Fruit fly (Drosophila melanogaster) whole organism, embryonic: ENCODE results near the gene CG4611.
A peak's percentile ranks its signal among the peaks of the same experiment; 100 is the strongest.

Experiments
- Ada2b ChIP-seq: fragments of 200-800 bp; sonication (Bioruptor generic); IDR thresholded peaks from 2 replicates; pipeline ENCODE4 v1.3.6; 2022; ENCODE audit warnings: missing biosample characterization, missing genetic modification characterization
- B-H2 ChIP-seq: fragments of 200-800 bp; sonication (Bioruptor generic); optimal IDR thresholded peaks from 2 replicates; lab custom pipeline; 2018; ENCODE audit warnings: missing biosample characterization, mild to moderate bottlenecking, missing genetic modification characterization
- Bgb ChIP-seq: fragments of 200-800 bp; sonication (Bioruptor generic); IDR thresholded peaks from 2 replicates; pipeline ENCODE4 v1.3.6; 2022; ENCODE audit warnings: missing biosample characterization, missing genetic modification characterization; ENCODE audit not compliant: partially characterized antibody
- CG1024 ChIP-seq: fragments of 200-800 bp; sonication (Bioruptor generic); IDR thresholded peaks from 2 replicates; pipeline ENCODE4 v1.3.6; 2022; ENCODE audit warnings: missing biosample characterization, missing genetic modification characterization
- CG12219 ChIP-seq: fragments of 200-800 bp; sonication (Bioruptor generic); optimal IDR thresholded peaks from 3 replicates; lab custom pipeline; 2018; ENCODE audit warnings: missing biosample characterization, mild to moderate bottlenecking, missing genetic modification characterization
- CG15011 ChIP-seq: fragments of 200-800 bp; sonication (Bioruptor generic); optimal IDR thresholded peaks from 3 replicates; lab custom pipeline; 2018; ENCODE audit warnings: missing biosample characterization, mild to moderate bottlenecking, missing genetic modification characterization
- CG15514 ChIP-seq: fragments of 200-800 bp; sonication (Bioruptor generic); optimal IDR thresholded peaks from 3 replicates; lab custom pipeline; 2017; ENCODE audit warnings: missing biosample characterization, missing genetic modification characterization, mild to moderate bottlenecking, moderate library complexity, missing genetic modification reagents
- CG17328 ChIP-seq: fragments of 200-800 bp; sonication (Bioruptor generic); IDR thresholded peaks from 2 replicates; pipeline ENCODE4 v1.3.6; 2022; ENCODE audit warnings: missing biosample characterization, missing genetic modification characterization
- CG17829 ChIP-seq: fragments of 200-800 bp; optimal IDR thresholded peaks from 2 replicates; lab custom pipeline; 2019; ENCODE audit warnings: missing biosample characterization, mild to moderate bottlenecking, missing genetic modification characterization, moderate library complexity
- CG2678 ChIP-seq: fragments of 200-800 bp; sonication (Bioruptor generic); optimal IDR thresholded peaks from 3 replicates; lab custom pipeline; 2019; ENCODE audit warnings: missing biosample characterization, mild to moderate bottlenecking, missing genetic modification characterization, moderate library complexity
- CG32532 ChIP-seq: fragments of 200-800 bp; sonication (Bioruptor generic); IDR thresholded peaks from 2 replicates; pipeline ENCODE4 v1.3.6; 2022; ENCODE audit warnings: missing biosample characterization, missing genetic modification characterization
- CG4617 ChIP-seq: fragments of 200-800 bp; sonication (Bioruptor generic); optimal IDR thresholded peaks from 3 replicates; lab custom pipeline; 2016; ENCODE audit warnings: missing biosample characterization, missing genetic modification characterization, borderline replicate concordance
- CG7271 ChIP-seq: fragments of 200-800 bp; sonication (Bioruptor generic); optimal IDR thresholded peaks from 2 replicates; lab custom pipeline; 2018; ENCODE audit warnings: missing biosample characterization, mild to moderate bottlenecking, missing genetic modification characterization, moderate library complexity
- CG7745 ChIP-seq: fragments of 200-800 bp; sonication (Bioruptor generic); optimal IDR thresholded peaks from 2 replicates; lab custom pipeline; 2018; ENCODE audit warnings: missing biosample characterization, mild to moderate bottlenecking, missing genetic modification characterization, moderate library complexity
- CG7839 ChIP-seq: fragments of 200-800 bp; sonication (Bioruptor generic); optimal IDR thresholded peaks from 3 replicates; lab custom pipeline; 2018; ENCODE audit warnings: missing biosample characterization, mild to moderate bottlenecking, missing genetic modification characterization, moderate library complexity
- CG8765 ChIP-seq: fragments of 200-800 bp; sonication (Bioruptor generic); IDR thresholded peaks from 2 replicates; pipeline ENCODE4 v1.3.6; 2022; ENCODE audit warnings: missing biosample characterization, missing genetic modification characterization
- CTCF ChIP-seq: fragments of 200-800 bp; sonication (Bioruptor generic); optimal IDR thresholded peaks from 2 replicates; lab custom pipeline; 2017; ENCODE audit warnings: missing biosample characterization, mild to moderate bottlenecking, missing genetic modification characterization, moderate library complexity
- Dad ChIP-seq: fragments of 200-800 bp; sonication (Bioruptor generic); optimal IDR thresholded peaks from 3 replicates; lab custom pipeline; 2016; ENCODE audit warnings: missing biosample characterization, missing genetic modification characterization
- Dll ChIP-seq: fragments of 200-800 bp; sonication (Bioruptor generic); IDR thresholded peaks from 4 replicates; pipeline ENCODE4 v1.3.6; 2022; ENCODE audit warnings: missing biosample characterization, missing genetic modification characterization; ENCODE audit not compliant: partially characterized antibody
- Elba2 ChIP-seq: fragments of 200-800 bp; sonication (Bioruptor generic); optimal IDR thresholded peaks from 3 replicates; lab custom pipeline; 2016; ENCODE audit warnings: missing biosample characterization, missing genetic modification characterization
- Ets97D ChIP-seq: fragments of 200-800 bp; sonication (Bioruptor generic); optimal IDR thresholded peaks from 3 replicates; lab custom pipeline; 2016; ENCODE audit warnings: missing biosample characterization, missing genetic modification characterization
- Gug ChIP-seq: fragments of 200-800 bp; sonication (Bioruptor generic); IDR thresholded peaks from 4 replicates; pipeline ENCODE4 v1.3.6; 2022; ENCODE audit warnings: missing biosample characterization, missing genetic modification characterization
- Hr3 ChIP-seq: fragments of 200-800 bp; sonication (Bioruptor generic); optimal IDR thresholded peaks from 3 replicates; lab custom pipeline; 2016; ENCODE audit warnings: missing biosample characterization, missing genetic modification characterization
- MESR4 ChIP-seq: fragments of 200-800 bp; sonication (Bioruptor generic); optimal IDR thresholded peaks from 2 replicates; lab custom pipeline; 2018; ENCODE audit warnings: missing biosample characterization, mild to moderate bottlenecking, missing genetic modification characterization, moderate library complexity
- MTF-1 ChIP-seq: fragments of 200-800 bp; sonication (Bioruptor generic); optimal IDR thresholded peaks from 2 replicates; lab custom pipeline; 2018; ENCODE audit warnings: missing biosample characterization, mild to moderate bottlenecking, missing genetic modification characterization, borderline replicate concordance
- Med ChIP-seq: fragments of 200-800 bp; sonication (Bioruptor generic); peaks from one replicate; lab custom pipeline; 2016; ENCODE audit warnings: missing biosample characterization, missing genetic modification characterization, mild to moderate bottlenecking, inconsistent platforms, moderate library complexity
- NC2α ChIP-seq: fragments of 200-800 bp; sonication (Bioruptor generic); optimal IDR thresholded peaks from 2 replicates; lab custom pipeline; 2016; ENCODE audit warnings: missing biosample characterization, missing genetic modification characterization
- NfI ChIP-seq: fragments of 200-800 bp; sonication (Bioruptor generic); optimal IDR thresholded peaks from 3 replicates; lab custom pipeline; 2018; ENCODE audit warnings: missing biosample characterization, mild to moderate bottlenecking, missing genetic modification characterization, moderate library complexity
- Sin3A ChIP-seq: fragments of >200 bp; optimal IDR thresholded peaks from 2 replicates; lab custom pipeline; 2018
- YL-1 ChIP-seq: fragments of 200-800 bp; sonication (Bioruptor generic); optimal IDR thresholded peaks from 3 replicates; lab custom pipeline; 2017; ENCODE audit warnings: missing biosample characterization, mild to moderate bottlenecking, missing genetic modification characterization
- ato ChIP-seq: fragments of 200-800 bp; sonication (Bioruptor generic); IDR thresholded peaks from 2 replicates; pipeline ENCODE4 v1.3.6; 2022; ENCODE audit warnings: missing biosample characterization, missing genetic modification characterization; ENCODE audit not compliant: partially characterized antibody
- caup ChIP-seq: fragments of 200-800 bp; sonication (Bioruptor generic); optimal IDR thresholded peaks from 3 replicates; lab custom pipeline; 2017; ENCODE audit warnings: missing biosample characterization, mild to moderate bottlenecking, missing genetic modification characterization, moderate library complexity; ENCODE audit not compliant: severe bottlenecking
- ci ChIP-seq: fragments of 200-800 bp; sonication (Bioruptor generic); IDR thresholded peaks from 3 replicates; pipeline ENCODE4 v1.3.6; 2022; ENCODE audit warnings: missing biosample characterization, missing genetic modification characterization
- crp ChIP-seq, 2 experiments: fragments of 200-800 bp; sonication (Bioruptor generic); optimal IDR thresholded peaks; 2 replicates in 1 of 2; 3 replicates in 1 of 2; lab custom pipeline; 2017; ENCODE audit warnings: missing biosample characterization in 2 of 2, missing genetic modification characterization in 2 of 2, mild to moderate bottlenecking in 1 of 2, moderate library complexity in 1 of 2
- dm ChIP-seq: fragments of 200-800 bp; sonication (Bioruptor generic); optimal IDR thresholded peaks from 3 replicates; lab custom pipeline; 2016; ENCODE audit warnings: missing biosample characterization, missing genetic modification characterization
- dysf ChIP-seq: fragments of 200-800 bp; sonication (Bioruptor generic); IDR thresholded peaks from 3 replicates; pipeline ENCODE4 v1.3.6; 2022; ENCODE audit warnings: missing biosample characterization, missing genetic modification characterization
- ewg ChIP-seq: fragments of 200-800 bp; sonication (Bioruptor generic); optimal IDR thresholded peaks from 3 replicates; lab custom pipeline; 2017; ENCODE audit warnings: mild to moderate bottlenecking, missing biosample characterization, missing genetic modification reagents, missing genetic modification characterization
- gro ChIP-seq: fragments of 200-800 bp; sonication (Bioruptor generic); optimal IDR thresholded peaks from 2 replicates; lab custom pipeline; 2016; ENCODE audit warnings: missing biosample characterization, missing genetic modification characterization
- insv ChIP-seq, 2 experiments: fragments of 200-800 bp; sonication (Bioruptor generic); optimal IDR thresholded peaks; 3 replicates each; lab custom pipeline; 2016 to 2018; ENCODE audit warnings: missing biosample characterization in 2 of 2, missing genetic modification characterization in 2 of 2
- nerfin-1 ChIP-seq: fragments of 200-800 bp; sonication (Bioruptor generic); optimal IDR thresholded peaks from 3 replicates; lab custom pipeline; 2019; ENCODE audit warnings: missing biosample characterization, mild to moderate bottlenecking, missing genetic modification characterization, moderate library complexity
- pan ChIP-seq, 4 experiments: fragments of >200 bp in 3 of 4; fragments of 200-800 bp in 1 of 4; sonication (Bioruptor generic) in 1 of 4; optimal IDR thresholded peaks in 3 of 4; IDR thresholded peaks in 1 of 4; 2 replicates each; pipeline versions ENCODE4 v1.3.6 to Lab custom; 2017 to 2022; ENCODE audit warnings: missing biosample characterization in 2 of 4, missing genetic modification characterization in 2 of 4, mixed read lengths in 1 of 4
- pb ChIP-seq: fragments of 200-800 bp; sonication (Bioruptor generic); optimal IDR thresholded peaks from 3 replicates; lab custom pipeline; 2016; ENCODE audit warnings: missing biosample characterization, missing genetic modification characterization
- pnt ChIP-seq: fragments of 200-800 bp; sonication (Bioruptor generic); optimal IDR thresholded peaks from 3 replicates; lab custom pipeline; 2016; ENCODE audit warnings: missing biosample characterization, missing genetic modification characterization
- pros ChIP-seq: fragments of 200-800 bp; sonication (Bioruptor generic); optimal IDR thresholded peaks from 3 replicates; lab custom pipeline; 2019; ENCODE audit warnings: missing biosample characterization, mild to moderate bottlenecking, missing genetic modification characterization, moderate library complexity
- row ChIP-seq: fragments of 200-800 bp; sonication (Bioruptor generic); IDR thresholded peaks from 3 replicates; pipeline ENCODE4 v1.3.6; 2022; ENCODE audit warnings: missing biosample characterization, missing genetic modification characterization
- sens ChIP-seq: fragments of 200-800 bp; sonication (Bioruptor generic); peaks from one replicate; lab custom pipeline; 2016; ENCODE audit warnings: missing biosample characterization, missing genetic modification characterization
- stwl ChIP-seq: fragments of 200-800 bp; sonication (Bioruptor generic); optimal IDR thresholded peaks from 3 replicates; lab custom pipeline; 2018; ENCODE audit warnings: missing biosample characterization, mild to moderate bottlenecking, missing genetic modification characterization, moderate library complexity
- tup ChIP-seq: fragments of 200-800 bp; sonication (Bioruptor generic); optimal IDR thresholded peaks from 2 replicates; lab custom pipeline; 2016; ENCODE audit warnings: missing biosample characterization, mild to moderate bottlenecking, missing genetic modification characterization, moderate library complexity
- wek ChIP-seq: fragments of 200-800 bp; sonication (Bioruptor generic); optimal IDR thresholded peaks from 3 replicates; lab custom pipeline; 2018; ENCODE audit warnings: missing biosample characterization, mild to moderate bottlenecking, missing genetic modification characterization, moderate library complexity
- zfh1 ChIP-seq: fragments of 200-800 bp; sonication (Bioruptor generic); IDR thresholded peaks from 3 replicates; pipeline ENCODE4 v1.3.6; 2022; ENCODE audit warnings: missing biosample characterization, missing genetic modification characterization

CG4611 gene

DNA sequence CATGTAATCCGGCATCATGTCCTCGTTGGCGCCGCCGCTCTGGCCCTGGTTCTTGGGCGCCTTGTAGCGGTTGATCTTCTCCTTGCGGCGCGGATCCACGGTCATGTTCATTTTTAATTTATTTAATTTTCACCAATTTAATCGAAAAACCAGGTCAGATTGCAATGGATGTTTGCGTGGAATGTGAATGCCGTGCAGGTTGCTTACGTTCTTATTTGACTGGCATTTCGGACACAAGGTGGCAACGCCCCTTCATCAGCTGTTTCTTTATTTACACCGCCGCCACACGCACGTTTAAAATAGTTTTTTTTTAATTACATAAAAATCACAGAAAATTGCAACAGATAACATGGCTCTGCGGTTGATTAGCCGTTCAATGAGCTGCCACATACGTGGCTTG, at the start of gene CG4611, which contains the start of gene CG10674 (continued):
- TF ChIP-seq nerfin-1 (tag; lab: Kevin White, UChicago) (no peak), Bgb (peak; percentile 27; the same call in 1 of the 2 replicates), Dad (GFP tag; lab: Kevin White, UChicago) (peak; percentile 13), ewg (no peak), pnt (GFP tag; lab: Kevin White, UChicago) (no peak), MESR4 (GFP tag; lab: Kevin White, UChicago) (peak; percentile 73), Sin3A (peak; percentile 28), CG15514 (GFP tag; lab: Kevin White, UChicago) (peak; percentile 26), Ada2b (GFP tag; lab: Robert Waterston, UW) (no peak), row (GFP tag; lab: Robert Waterston, UW) (peak; percentile 48), gro (GFP tag; lab: Kevin White, UChicago) (no peak), Hr3 (GFP tag; lab: Kevin White, UChicago) (peak; percentile 57), pan (optimal IDR thresholded peaks at IDR 0.05; lab: Kevin White, UChicago) (no peak), pan (GFP tag; optimal IDR thresholded peaks at IDR 0.05 in 1 of 2, IDR thresholded peaks at IDR 0.05 in 1 of 2) (peak in 1 of 2 experiments; percentile 10), Med (peak; percentile 70), CG32532 (GFP tag; lab: Robert Waterston, UW) (0 out of 2 replicates have a peak, but pooled peaks have one; percentile 8), crp (GFP tag; optimal IDR thresholded peaks at IDR 0.05; lab: Kevin White, UChicago) (peak; percentile 57 to 94), CTCF (no peak), insv (GFP tag; optimal IDR thresholded peaks at IDR 0.05; lab: Kevin White, UChicago) (peak in 1 of 2 experiments; percentile 84), dm (peak; percentile 51), CG17829 (tag; lab: Kevin White, UChicago) (no peak), Dll (GFP tag; lab: Robert Waterston, UW) (0 out of 4 replicates have a peak, but pooled peaks have one; percentile 42), B-H2 (GFP tag; lab: Kevin White, UChicago) (no peak), tup (GFP tag; lab: Kevin White, UChicago) (no peak), Elba2 (GFP tag; lab: Kevin White, UChicago) (peak; percentile 18), dysf (GFP tag; lab: Robert Waterston, UW) (no peak), ato (GFP tag; lab: Robert Waterston, UW) (no peak), pb (GFP tag; lab: Kevin White, UChicago) (no peak), CG2678 (tag; lab: Kevin White, UChicago) (no peak), CG7745 (tag; lab: Kevin White, UChicago) (no peak), YL-1 (GFP tag; lab: Kevin White, UChicago) (peak; percentile 87), sens (GFP tag; lab: Kevin White, UChicago) (peak; percentile 38)
- TF ChIP-seq, all 482 proteins: peak for 43

DNA sequence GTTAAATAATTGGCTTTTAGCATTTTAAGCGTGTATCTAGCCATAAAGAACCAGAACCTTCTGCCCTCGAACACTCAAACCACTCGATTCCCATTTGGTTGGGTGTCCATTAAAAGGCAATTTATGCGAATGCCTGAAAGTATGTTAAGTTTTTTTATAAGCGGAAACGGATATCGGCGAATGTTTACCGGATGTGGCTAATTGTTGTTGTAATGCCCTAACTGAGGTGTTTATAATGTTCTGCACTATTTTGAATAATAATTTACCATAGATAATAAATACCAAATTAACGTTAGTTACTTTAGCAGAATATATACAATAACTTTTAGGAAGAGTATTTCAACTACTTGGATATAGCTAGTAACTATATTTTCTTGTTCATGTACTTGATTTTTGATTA, 39.5 kb upstream of the CG4611 start:
- TF ChIP-seq CG1024 (GFP tag; lab: Robert Waterston, UW) (peak; percentile 36; the same call in 1 of the 2 replicates), CG17328 (GFP tag; lab: Robert Waterston, UW) (no peak), Gug (no peak), stwl (peak; percentile 38), CG4617 (GFP tag; lab: Kevin White, UChicago) (no peak), NfI (GFP tag; lab: Kevin White, UChicago) (peak; percentile 45), CG12219 (GFP tag; lab: Kevin White, UChicago) (peak; percentile 42), ci (GFP tag; lab: Robert Waterston, UW) (peak; percentile 81), caup (GFP tag; lab: Kevin White, UChicago) (peak; percentile 8), pros (GFP tag; lab: Kevin White, UChicago) (no peak), CG17829 (tag; lab: Kevin White, UChicago) (no peak), Ets97D (GFP tag; lab: Kevin White, UChicago) (peak; percentile 87), CG15514 (GFP tag; lab: Kevin White, UChicago) (peak; percentile 31), CG7271 (tag; lab: Kevin White, UChicago) (peak; percentile 69), sens (GFP tag; lab: Kevin White, UChicago) (peak; percentile 75), CG7839 (tag; lab: Kevin White, UChicago) (no peak), MTF-1 (GFP tag; lab: Kevin White, UChicago) (peak; percentile 56), Dll (GFP tag; lab: Robert Waterston, UW) (no peak), NC2α (no peak), wek (GFP tag; lab: Kevin White, UChicago) (no peak), zfh1 (GFP tag; lab: Robert Waterston, UW) (no peak), CG8765 (no peak), CG15011 (GFP tag; lab: Kevin White, UChicago) (no peak)
